Fruit fly (Drosophila melanogaster): ENCODE measurements around the gene bchs.

The bchs gene

DNA sequence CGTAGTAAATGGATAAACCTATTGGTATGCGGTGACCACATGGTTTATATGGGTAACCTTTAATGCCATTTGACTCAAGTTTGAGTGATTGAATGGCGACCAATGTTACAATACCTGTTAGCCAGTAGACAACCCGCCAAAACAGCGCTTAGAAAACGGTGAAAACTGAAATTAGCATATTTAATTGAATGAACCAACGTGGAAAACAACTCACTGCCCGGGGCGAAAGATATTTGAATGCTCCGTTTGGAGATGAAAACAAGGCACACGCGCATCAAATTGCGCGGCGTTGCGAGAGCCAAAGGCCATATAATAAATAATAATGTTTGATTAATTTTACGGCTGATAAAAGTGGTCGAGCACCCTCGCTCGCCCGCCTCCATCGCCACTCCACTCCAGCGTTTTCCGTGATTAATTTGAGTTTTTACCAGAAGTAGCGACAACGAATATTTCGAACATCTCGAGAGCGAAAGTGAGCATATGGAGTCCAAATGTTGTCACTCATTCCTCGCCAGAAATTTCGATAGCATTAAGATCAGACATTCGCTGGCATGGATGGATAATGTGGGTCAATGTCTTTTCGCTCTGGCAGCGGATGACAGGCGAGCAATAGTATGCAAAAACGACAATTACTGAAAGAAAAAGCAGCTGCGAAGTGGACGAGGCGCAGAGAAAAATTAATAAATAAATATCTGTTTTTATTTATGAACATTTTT, 64.3 kb downstream of the bchs start (continued):
- TF ChIP-seq sens-2 (GFP tag; IDR thresholded peaks at IDR 0.05): no peak
- no peak for TF ChIP-seq CG1024 (GFP tag; IDR thresholded peaks at IDR 0.05)
- TF ChIP-seq chm (GFP tag; IDR thresholded peaks at IDR 0.05): no peak
- TF ChIP-seq mld (GFP tag; IDR thresholded peaks at IDR 0.05; ENCODE audit: partially characterized antibody): no peak
- TF ChIP-seq kni (GFP tag; optimal IDR thresholded peaks at IDR 0.05): no peak
- TF ChIP-seq Atf6 (GFP tag; IDR thresholded peaks at IDR 0.05): no peak
- no peak for TF ChIP-seq bab2 (GFP tag; optimal IDR thresholded peaks at IDR 0.05)
- TF ChIP-seq MESR4 (GFP tag; optimal IDR thresholded peaks at IDR 0.05): no peak
- TF ChIP-seq wdn (GFP tag; IDR thresholded peaks at IDR 0.05): no peak
- TF ChIP-seq CG1602 (GFP tag; optimal IDR thresholded peaks at IDR 0.05): no peak
- TF ChIP-seq hth (optimal IDR thresholded peaks at IDR 0.05): no peak
- TF ChIP-seq CG17829 (tag; optimal IDR thresholded peaks at IDR 0.05): no peak
- TF ChIP-seq gsb-n (tag; optimal IDR thresholded peaks at IDR 0.05): peak; percentile 6
- TF ChIP-seq Neu2 (GFP tag; optimal IDR thresholded peaks at IDR 0.05; ENCODE audit: borderline replicate concordance): no peak
- peak; percentile 55 for TF ChIP-seq sd (tag; optimal IDR thresholded peaks at IDR 0.05)
- no peak for TF ChIP-seq pan (optimal IDR thresholded peaks at IDR 0.05)
- no peak for TF ChIP-seq pan (GFP tag; optimal IDR thresholded peaks at IDR 0.05 in 1 of 2, IDR thresholded peaks at IDR 0.05 in 1 of 2)
- no peak for TF ChIP-seq CG8281 (tag; optimal IDR thresholded peaks at IDR 0.05)
- TF ChIP-seq vnd (GFP tag; IDR thresholded peaks at IDR 0.05; ENCODE audit: partially characterized antibody): no peak
- TF ChIP-seq CG4707 (GFP tag; optimal IDR thresholded peaks at IDR 0.05): no peak
- TF ChIP-seq Mrtf (GFP tag; IDR thresholded peaks at IDR 0.05): no peak
- no peak for TF ChIP-seq pum (GFP tag; optimal IDR thresholded peaks at IDR 0.05)
- no peak for TF ChIP-seq CG6254 (GFP tag; optimal IDR thresholded peaks at IDR 0.05)
- no peak for TF ChIP-seq prd (optimal IDR thresholded peaks at IDR 0.05)
- no peak for TF ChIP-seq prd (GFP tag; IDR thresholded peaks at IDR 0.05)
- TF ChIP-seq CG12659 (GFP tag; optimal IDR thresholded peaks at IDR 0.05): no peak
- TF ChIP-seq HmgZ (tag; optimal IDR thresholded peaks at IDR 0.05): no peak
- no peak for TF ChIP-seq CG9215 (GFP tag; IDR thresholded peaks at IDR 0.05)
- no peak for TF ChIP-seq Mes4 (GFP tag; optimal IDR thresholded peaks at IDR 0.05)
- no peak for TF ChIP-seq CG4282 (GFP tag; optimal IDR thresholded peaks at IDR 0.05)
- TF ChIP-seq sqz (GFP tag; optimal IDR thresholded peaks at IDR 0.05): no peak
- peak; percentile 19 for TF ChIP-seq sug (tag; optimal IDR thresholded peaks at IDR 0.05)
- no peak for TF ChIP-seq ERR (GFP tag; optimal IDR thresholded peaks at IDR 0.05)
- TF ChIP-seq MBD-R2 (GFP tag; IDR thresholded peaks at IDR 0.05): no peak
- TF ChIP-seq cas (GFP tag; IDR thresholded peaks at IDR 0.05): no peak
- no peak for TF ChIP-seq hbn (GFP tag; IDR thresholded peaks at IDR 0.05; ENCODE audit: partially characterized antibody)
- TF ChIP-seq sisA (GFP tag; IDR thresholded peaks at IDR 0.05): no peak
- peak; percentile 75 for TF ChIP-seq Awh (GFP tag; IDR thresholded peaks at IDR 0.05)
- TF ChIP-seq Rfx (GFP tag; IDR thresholded peaks at IDR 0.05): peak; percentile 6; the same call in 1 of the 2 replicates
- TF ChIP-seq slp2 (GFP tag; optimal IDR thresholded peaks at IDR 0.05): no peak
- TF ChIP-seq CG9817 (tag; optimal IDR thresholded peaks at IDR 0.05): no peak
- TF ChIP-seq Eip74EF (GFP tag; optimal IDR thresholded peaks at IDR 0.05): no peak
- TF ChIP-seq CG12104 (GFP tag; optimal IDR thresholded peaks at IDR 0.05): no peak
- TF ChIP-seq Atf3 (GFP tag; optimal IDR thresholded peaks at IDR 0.05): no peak
- no peak for TF ChIP-seq GATAe (GFP tag; conservative IDR thresholded peaks at IDR 0.05)
- no peak for TF ChIP-seq Hsf (GFP tag; optimal IDR thresholded peaks at IDR 0.05)
- TF ChIP-seq Ada2b (GFP tag; IDR thresholded peaks at IDR 0.05): no peak
- TF ChIP-seq E2f2 (GFP tag; IDR thresholded peaks at IDR 0.05): no peak
- TF ChIP-seq salm (tag; optimal IDR thresholded peaks at IDR 0.05): peak; percentile 30
- TF ChIP-seq Dp (GFP tag; optimal IDR thresholded peaks at IDR 0.05): no peak
- TF ChIP-seq Sin3A (optimal IDR thresholded peaks at IDR 0.05): no peak
- TF ChIP-seq Hr3 (GFP tag; optimal IDR thresholded peaks at IDR 0.05): no peak
